Worm (Caenorhabditis elegans) whole organism, L2 larva: ENCODE data around the gene F16B4.4.

Experiments used
- F13H6.1 ChIP-seq: sonication (generic microtip); optimal IDR thresholded peaks from 2 replicates; lab custom pipeline; 2016; ENCODE audit warnings: missing genetic modification characterization, missing compliant biosample characterization
- ama-1 ChIP-seq: fragments of 150-350 bp; optimal IDR thresholded peaks from 2 replicates; lab custom pipeline; 2018; ENCODE audit warnings: inconsistent platforms
- ceh-16 ChIP-seq: fragments of 150-350 bp; optimal IDR thresholded peaks from 2 replicates; lab custom pipeline; 2014; ENCODE audit warnings: missing biosample characterization, missing genetic modification characterization
- ceh-82 ChIP-seq: fragments of 150-350 bp; optimal IDR thresholded peaks from 2 replicates; lab custom pipeline; 2014; ENCODE audit warnings: missing biosample characterization, missing genetic modification characterization
- elt-3 ChIP-seq: sonication (generic microtip); optimal IDR thresholded peaks from 2 replicates; lab custom pipeline; 2017; ENCODE audit warnings: missing biosample characterization, missing genetic modification characterization
- lin-39 ChIP-seq: fragments of 150-350 bp; optimal IDR thresholded peaks from 2 replicates; lab custom pipeline; 2014; ENCODE audit warnings: missing biosample characterization, missing genetic modification reagents, missing genetic modification characterization
- mdl-1 ChIP-seq, 2 experiments: fragments of 150-350 bp in 1 of 2; sonication (generic microtip) in 1 of 2; optimal IDR thresholded peaks; 2 replicates each; lab custom pipeline; 2017; ENCODE audit warnings: missing biosample characterization in 2 of 2, missing genetic modification characterization in 2 of 2
- nhr-12 ChIP-seq: fragments of 150-350 bp; optimal IDR thresholded peaks from 2 replicates; lab custom pipeline; 2014; ENCODE audit warnings: missing biosample characterization, missing genetic modification characterization
- nhr-237 ChIP-seq: fragments of 150-350 bp; optimal IDR thresholded peaks from 2 replicates; lab custom pipeline; 2014; ENCODE audit warnings: missing biosample characterization, missing genetic modification characterization
- nhr-6 ChIP-seq: fragments of 150-350 bp; optimal IDR thresholded peaks from 2 replicates; lab custom pipeline; 2014; ENCODE audit warnings: missing biosample characterization, missing genetic modification characterization
- unc-62 ChIP-seq: fragments of 150-350 bp; optimal IDR thresholded peaks from 2 replicates; lab custom pipeline; 2014; ENCODE audit warnings: missing biosample characterization, missing genetic modification reagents, missing genetic modification characterization
- zag-1 ChIP-seq: fragments of 150-350 bp; optimal IDR thresholded peaks from 2 replicates; lab custom pipeline; 2014; ENCODE audit warnings: missing biosample characterization, missing genetic modification characterization
- ztf-11 ChIP-seq: sonication (generic microtip); optimal IDR thresholded peaks from 2 replicates; lab custom pipeline; 2017; ENCODE audit warnings: missing biosample characterization, missing genetic modification characterization

ce11 chrV:1642199-1642598 is 48.4 kb downstream of the F16B4.4 start, which contains the start of gene Y46H3D.1:
- no peak for TF ChIP-seq nhr-237 (tag; lab: Kevin White, UChicago)
- no peak for TF ChIP-seq ceh-82 (tag; lab: Kevin White, UChicago)
- no peak for TF ChIP-seq F13H6.1 (tag; lab: Kevin White, UChicago)
- TF ChIP-seq zag-1 (tag; lab: Kevin White, UChicago) = no peak
- no peak for TF ChIP-seq ztf-11 (tag; lab: Kevin White, UChicago)
- no peak for TF ChIP-seq nhr-6 (tag; lab: Kevin White, UChicago)
- no peak for TF ChIP-seq ceh-16 (tag; lab: Kevin White, UChicago)
- no peak for TF ChIP-seq ama-1 (lab: Kevin White, UChicago)
- TF ChIP-seq nhr-12 (tag; lab: Kevin White, UChicago) = no peak
- no peak for TF ChIP-seq unc-62 (GFP tag; lab: Kevin White, UChicago)
- no peak for TF ChIP-seq elt-3 (tag; lab: Kevin White, UChicago)
- TF ChIP-seq mdl-1 (tag; optimal IDR thresholded peaks at IDR 0.05; lab: Kevin White, UChicago) = no peak
- TF ChIP-seq lin-39 (tag; lab: Kevin White, UChicago) = no peak
